Worm (Caenorhabditis elegans): ENCODE results near the gene wht-1.

Gene wht-1

DNA sequence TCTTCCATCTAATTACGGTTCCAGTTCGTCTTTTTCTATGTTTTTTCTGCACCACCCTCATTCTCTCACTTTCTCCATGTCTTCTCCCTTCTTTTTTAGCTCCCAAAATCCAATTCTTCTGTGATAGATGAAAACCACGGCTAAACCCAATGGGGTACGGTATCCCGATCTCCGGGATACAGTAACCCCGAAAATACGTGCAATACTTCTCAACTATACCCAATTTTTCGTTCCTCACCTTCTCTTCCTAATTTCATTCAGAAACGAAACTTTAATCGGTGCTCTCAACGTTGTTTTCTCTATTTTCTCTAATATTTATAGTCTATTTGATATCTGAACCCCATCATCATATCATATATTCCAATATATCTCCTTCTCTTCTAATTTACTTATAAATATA is 36.1 kb upstream of the wht-1 start:
- TF ChIP-seq alr-1 (tag; optimal IDR thresholded peaks at IDR 0.05) (no peak), ama-1 (optimal IDR thresholded peaks at IDR 0.05) (peak; percentile 37), ztf-4 (tag; optimal IDR thresholded peaks at IDR 0.05) (peak; percentile 35), crh-2 (tag; optimal IDR thresholded peaks at IDR 0.05) (peak; percentile 37), Y55F3AM.14 (GFP tag; optimal IDR thresholded peaks at IDR 0.05) (peak; percentile 55), elt-1 (tag; optimal IDR thresholded peaks at IDR 0.05) (no peak)

DNA sequence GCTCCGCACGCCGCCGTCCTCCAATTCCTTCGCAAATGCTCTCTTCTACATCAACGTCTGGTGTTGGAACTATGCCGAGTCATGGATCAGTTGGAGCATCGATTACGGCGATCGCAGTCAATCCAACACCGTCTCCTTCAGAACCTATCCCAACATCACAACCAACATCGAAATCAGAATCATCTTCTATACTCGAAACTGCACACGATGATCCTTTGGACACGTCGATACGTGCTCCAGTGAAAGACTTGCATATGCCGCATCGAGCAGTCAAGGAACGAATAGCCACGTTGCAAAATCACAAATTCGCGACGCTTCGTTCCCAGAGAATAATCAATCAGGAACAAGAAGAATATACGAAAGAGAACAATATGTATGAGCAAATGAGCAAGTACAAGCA is 33.4 kb upstream of the wht-1 start:
- TF ChIP-seq dmd-4 (tag; optimal IDR thresholded peaks at IDR 0.05) (no peak), mab-5 (tag; optimal IDR thresholded peaks at IDR 0.05) (no peak), ama-1 (optimal IDR thresholded peaks at IDR 0.05) (no peak)

DNA sequence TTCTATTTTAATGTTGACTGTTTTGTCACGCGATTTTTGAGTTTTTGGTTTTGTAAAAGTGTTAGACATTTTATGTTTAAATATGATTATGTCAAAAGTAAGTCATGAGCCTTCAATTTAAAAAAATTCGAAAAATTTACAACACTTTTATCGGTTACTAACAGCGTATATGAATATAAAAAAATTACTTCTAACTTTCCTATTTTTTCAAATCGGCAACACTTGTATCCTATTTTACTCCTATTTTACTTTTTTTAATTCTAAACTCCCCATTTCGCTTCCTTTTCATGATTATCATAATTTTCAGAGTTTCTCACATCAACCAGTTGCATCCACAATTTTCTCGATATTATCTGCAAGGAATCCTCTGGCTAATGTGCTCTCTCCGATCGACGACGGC is 30.8 kb upstream of the wht-1 start, which contains the start of gene kin-18:
Gene kin-18, plus strand, starts transcription at position 301 of the 400 bp plus-strand sequence.
- TF ChIP-seq ztf-1 (GFP tag; conservative IDR thresholded peaks at IDR 0.05) (no peak), unc-55 (GFP tag; optimal IDR thresholded peaks at IDR 0.05) (no peak), ztf-4 (tag; optimal IDR thresholded peaks at IDR 0.05) (no peak), sma-3 (GFP tag; optimal IDR thresholded peaks at IDR 0.05) (no peak), mbf-1 (tag; optimal IDR thresholded peaks at IDR 0.05) (no peak), R02D3.7 (tag; optimal IDR thresholded peaks at IDR 0.05) (no peak), sma-9 (GFP tag; optimal IDR thresholded peaks at IDR 0.05) (no peak), sma-9 (tag; optimal IDR thresholded peaks at IDR 0.05) (no peak), nhr-25 (tag; optimal IDR thresholded peaks at IDR 0.05) (no peak), alr-1 (tag; optimal IDR thresholded peaks at IDR 0.05) (no peak), lin-39 (tag; optimal IDR thresholded peaks at IDR 0.05) (no peak), snpc-4 (tag; optimal IDR thresholded peaks at IDR 0.05) (no peak), nhr-6 (tag; optimal IDR thresholded peaks at IDR 0.05) (no peak)

DNA sequence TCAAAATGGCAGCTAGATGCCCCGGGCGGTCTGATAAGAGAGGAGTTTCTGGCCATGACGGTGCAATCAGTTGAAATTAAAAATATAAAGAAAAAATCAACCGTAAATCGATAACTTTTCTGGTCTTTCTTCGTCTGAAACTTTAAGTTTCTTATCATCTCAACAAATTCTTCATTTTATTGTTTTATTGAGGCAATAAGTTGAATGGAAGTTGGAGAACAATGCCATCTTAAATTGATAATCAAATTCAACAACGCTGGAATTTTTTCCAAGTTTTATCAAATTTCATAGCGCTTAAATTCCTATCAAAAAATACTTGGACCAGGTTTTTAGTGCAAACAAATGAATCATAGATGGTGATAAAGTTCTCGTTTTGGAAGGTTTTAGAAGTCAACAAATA is 29.4 kb upstream of the wht-1 start:
- no peak for TF ChIP-seq ztf-4 (tag; optimal IDR thresholded peaks at IDR 0.05)
- TF ChIP-seq fos-1 (tag; optimal IDR thresholded peaks at IDR 0.05): peak; percentile 87
- no peak for TF ChIP-seq Y55F3AM.14 (GFP tag; optimal IDR thresholded peaks at IDR 0.05)
- no peak for TF ChIP-seq lin-11 (tag; optimal IDR thresholded peaks at IDR 0.05)
- TF ChIP-seq crh-2 (tag; optimal IDR thresholded peaks at IDR 0.05): no peak
- TF ChIP-seq R02D3.7 (tag; optimal IDR thresholded peaks at IDR 0.05): no peak
- no peak for TF ChIP-seq mdl-1 (tag; optimal IDR thresholded peaks at IDR 0.05)
- no peak for TF ChIP-seq lin-39 (tag; optimal IDR thresholded peaks at IDR 0.05)
- no peak for TF ChIP-seq nhr-25 (tag; optimal IDR thresholded peaks at IDR 0.05)
- TF ChIP-seq dmd-4 (tag; optimal IDR thresholded peaks at IDR 0.05): no peak
- no peak for TF ChIP-seq mab-5 (tag; optimal IDR thresholded peaks at IDR 0.05)
- no peak for TF ChIP-seq lin-13 (GFP tag; optimal IDR thresholded peaks at IDR 0.05)
- TF ChIP-seq blmp-1 (tag; optimal IDR thresholded peaks at IDR 0.05; ENCODE audit: insufficient read depth): no peak
- TF ChIP-seq sma-9 (GFP tag; optimal IDR thresholded peaks at IDR 0.05): no peak
- no peak for TF ChIP-seq sma-9 (tag; optimal IDR thresholded peaks at IDR 0.05)
- TF ChIP-seq ama-1 (optimal IDR thresholded peaks at IDR 0.05): no peak
- TF ChIP-seq sem-4 (tag; optimal IDR thresholded peaks at IDR 0.05): no peak
- peak; percentile 13 for TF ChIP-seq gmeb-1 (tag; optimal IDR thresholded peaks at IDR 0.05)

DNA sequence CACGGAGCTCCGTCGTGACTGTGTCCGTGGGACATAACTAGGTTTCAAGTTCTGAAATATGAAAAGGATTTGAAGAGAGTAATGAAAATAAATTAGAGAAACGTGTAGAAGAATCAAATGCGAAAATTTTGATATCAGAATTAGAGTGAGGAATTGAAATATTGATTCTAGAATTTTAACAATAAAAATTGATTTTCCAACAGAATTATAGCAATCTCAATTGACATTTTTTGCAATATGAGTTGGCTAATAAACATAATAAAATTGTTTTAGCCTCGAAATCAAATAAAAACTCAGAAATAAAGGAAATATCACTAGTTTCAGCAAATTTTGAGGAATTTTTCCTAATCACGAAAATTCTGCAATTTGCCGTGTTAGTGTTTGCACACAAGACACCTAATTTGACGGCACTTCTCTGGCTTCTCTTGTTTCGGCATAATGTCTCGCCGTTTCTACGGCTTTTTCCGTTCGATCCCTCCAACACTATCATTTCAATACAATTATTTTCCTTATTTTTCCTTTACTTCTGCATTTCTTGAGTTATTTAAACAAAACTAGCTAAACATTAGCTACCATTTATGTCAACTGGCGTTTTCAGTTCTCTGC is 28.8 kb upstream of the wht-1 start, which contains the start of gene nmt-1:
Gene nmt-1, minus strand, starts transcription at position 51 of the 606 bp plus-strand sequence.
- TF ChIP-seq ztf-11 (tag; optimal IDR thresholded peaks at IDR 0.05): no peak
- no peak for TF ChIP-seq lin-13 (GFP tag; optimal IDR thresholded peaks at IDR 0.05)
- no peak for TF ChIP-seq zag-1 (tag; optimal IDR thresholded peaks at IDR 0.05)
- TF ChIP-seq nhr-129 (tag; optimal IDR thresholded peaks at IDR 0.05): peak; percentile 61
- TF ChIP-seq mbf-1 (tag; optimal IDR thresholded peaks at IDR 0.05): no peak
- no peak for TF ChIP-seq dmd-4 (tag; optimal IDR thresholded peaks at IDR 0.05)
- TF ChIP-seq ceh-82 (tag; optimal IDR thresholded peaks at IDR 0.05): no peak
- TF ChIP-seq unc-55 (GFP tag; optimal IDR thresholded peaks at IDR 0.05): peak; percentile 57
- no peak for TF ChIP-seq blmp-1 (tag; optimal IDR thresholded peaks at IDR 0.05; ENCODE audit: insufficient read depth)
- TF ChIP-seq ama-1 (optimal IDR thresholded peaks at IDR 0.05): no peak
- TF ChIP-seq unc-39 (tag; optimal IDR thresholded peaks at IDR 0.05): no peak
- no peak for TF ChIP-seq nhr-10 (tag; optimal IDR thresholded peaks at IDR 0.05)
- TF ChIP-seq mdl-1 (tag; optimal IDR thresholded peaks at IDR 0.05): no peak
- TF ChIP-seq gmeb-1 (tag; optimal IDR thresholded peaks at IDR 0.05): peak; percentile 46
- TF ChIP-seq mab-5 (tag; optimal IDR thresholded peaks at IDR 0.05): peak; percentile 24
- no peak for TF ChIP-seq skn-1 (tag; optimal IDR thresholded peaks at IDR 0.05)
- no peak for TF ChIP-seq crh-2 (tag; optimal IDR thresholded peaks at IDR 0.05)
- no peak for TF ChIP-seq alr-1 (tag; optimal IDR thresholded peaks at IDR 0.05)
- no peak for TF ChIP-seq ZK546.5 (tag; optimal IDR thresholded peaks at IDR 0.05)
- peak; percentile 60 for TF ChIP-seq C34F6.9 (tag; optimal IDR thresholded peaks at IDR 0.05)
- TF ChIP-seq ztf-1 (GFP tag; conservative IDR thresholded peaks at IDR 0.05): no peak
- peak; percentile 52 for TF ChIP-seq sma-9 (GFP tag; optimal IDR thresholded peaks at IDR 0.05)
- no peak for TF ChIP-seq sma-9 (tag; optimal IDR thresholded peaks at IDR 0.05)
- TF ChIP-seq ceh-16 (tag; optimal IDR thresholded peaks at IDR 0.05): no peak
- peak; percentile 11 for TF ChIP-seq F13H6.1 (tag; optimal IDR thresholded peaks at IDR 0.05)
- TF ChIP-seq nhr-12 (tag; optimal IDR thresholded peaks at IDR 0.05): no peak
- TF ChIP-seq Y55F3AM.14 (GFP tag; optimal IDR thresholded peaks at IDR 0.05): no peak
- TF ChIP-seq lin-39 (tag; optimal IDR thresholded peaks at IDR 0.05): no peak
- TF ChIP-seq nhr-25 (tag; optimal IDR thresholded peaks at IDR 0.05): peak; percentile 42
- TF ChIP-seq egl-27 (tag; optimal IDR thresholded peaks at IDR 0.05): no peak
- peak; percentile 0 for TF ChIP-seq sma-3 (GFP tag; optimal IDR thresholded peaks at IDR 0.05)
- no peak for TF ChIP-seq snpc-4 (tag; optimal IDR thresholded peaks at IDR 0.05)
- peak; percentile 49 to 72 for TF ChIP-seq lsy-2 (tag; optimal IDR thresholded peaks at IDR 0.05)
- TF ChIP-seq elt-1 (tag; optimal IDR thresholded peaks at IDR 0.05): no peak
- TF ChIP-seq ztf-4 (tag; optimal IDR thresholded peaks at IDR 0.05): no peak
- no peak for TF ChIP-seq peb-1 (tag; optimal IDR thresholded peaks at IDR 0.05)

Measured in whole organism, L2 larva.